Fruit fly (Drosophila melanogaster) whole organism, embryonic: ENCODE data around the gene CG14818.

Source experiments
- Awh ChIP-seq: fragments of 200-800 bp; sonication (Bioruptor generic); IDR thresholded peaks from 2 replicates; pipeline ENCODE4, ENCODE4 v1.3.6; 2022; ENCODE audit warnings: missing biosample characterization, missing genetic modification characterization
- B-H2 ChIP-seq: fragments of 200-800 bp; sonication (Bioruptor generic); optimal IDR thresholded peaks from 2 replicates; lab custom pipeline; 2018; ENCODE audit warnings: missing biosample characterization, mild to moderate bottlenecking, missing genetic modification characterization
- BEAF-32 ChIP-seq: fragments of 200-800 bp; sonication (Bioruptor generic); optimal IDR thresholded peaks from 3 replicates; lab custom pipeline; 2017; ENCODE audit warnings: missing biosample characterization, missing genetic modification characterization, mild to moderate bottlenecking, moderate library complexity, missing genetic modification reagents
- CG11247 ChIP-seq: fragments of 200-800 bp; sonication (Bioruptor generic); IDR thresholded peaks from 2 replicates; pipeline ENCODE4 v1.3.6; 2022; ENCODE audit warnings: missing biosample characterization, missing genetic modification characterization
- CG11695 ChIP-seq: fragments of 200-800 bp; sonication (Bioruptor generic); IDR thresholded peaks from 3 replicates; pipeline ENCODE4 v1.3.6; 2022; ENCODE audit warnings: missing biosample characterization, missing genetic modification characterization
- CG12744 ChIP-seq: fragments of 200-800 bp; sonication (Bioruptor generic); optimal IDR thresholded peaks from 2 replicates; lab custom pipeline; 2016; ENCODE audit warnings: missing biosample characterization, missing genetic modification characterization
- CG12942 ChIP-seq: fragments of 200-800 bp; sonication (Bioruptor generic); optimal IDR thresholded peaks from 3 replicates; lab custom pipeline; 2016; ENCODE audit warnings: missing biosample characterization, missing genetic modification characterization
- CG1603 ChIP-seq: fragments of 200-800 bp; sonication (Bioruptor generic); optimal IDR thresholded peaks from 2 replicates; lab custom pipeline; 2019; ENCODE audit warnings: missing biosample characterization, mild to moderate bottlenecking, missing genetic modification characterization, moderate library complexity
- CG16815 ChIP-seq: fragments of 200-800 bp; sonication (Bioruptor generic); optimal IDR thresholded peaks from 3 replicates; lab custom pipeline; 2017; ENCODE audit warnings: missing biosample characterization, mild to moderate bottlenecking, missing genetic modification characterization
- CG17385 ChIP-seq: fragments of 200-800 bp; sonication (Bioruptor generic); optimal IDR thresholded peaks from 3 replicates; lab custom pipeline; 2018; ENCODE audit warnings: missing biosample characterization, mild to moderate bottlenecking, missing genetic modification characterization
- CG17829 ChIP-seq: fragments of 200-800 bp; optimal IDR thresholded peaks from 2 replicates; lab custom pipeline; 2019; ENCODE audit warnings: missing biosample characterization, mild to moderate bottlenecking, missing genetic modification characterization, moderate library complexity
- CG4820 ChIP-seq: fragments of 200-800 bp; sonication (Bioruptor generic); optimal IDR thresholded peaks from 3 replicates; lab custom pipeline; 2016; ENCODE audit warnings: missing biosample characterization, missing genetic modification characterization
- CG7271 ChIP-seq: fragments of 200-800 bp; sonication (Bioruptor generic); optimal IDR thresholded peaks from 2 replicates; lab custom pipeline; 2018; ENCODE audit warnings: missing biosample characterization, mild to moderate bottlenecking, missing genetic modification characterization, moderate library complexity
- CG8388 ChIP-seq: fragments of 200-800 bp; sonication (Bioruptor generic); optimal IDR thresholded peaks from 2 replicates; lab custom pipeline; 2019; ENCODE audit warnings: missing biosample characterization, mild to moderate bottlenecking, missing genetic modification characterization, moderate library complexity
- CkIIα-i1 ChIP-seq: fragments of 200-800 bp; sonication (Bioruptor generic); IDR thresholded peaks from 2 replicates; pipeline ENCODE4 v1.3.6; 2022; ENCODE audit warnings: missing biosample characterization, missing genetic modification characterization
- Dek ChIP-seq: fragments of 200-800 bp; sonication (Bioruptor generic); optimal IDR thresholded peaks from 3 replicates; lab custom pipeline; 2019; ENCODE audit warnings: missing biosample characterization, mild to moderate bottlenecking, missing genetic modification characterization, moderate library complexity
- Dp ChIP-seq: fragments of 200-800 bp; sonication (Bioruptor generic); optimal IDR thresholded peaks from 2 replicates; lab custom pipeline; 2018; ENCODE audit warnings: missing biosample characterization, mild to moderate bottlenecking, missing genetic modification characterization, moderate library complexity
- HmgD ChIP-seq: fragments of 200-800 bp; sonication (Bioruptor generic); optimal IDR thresholded peaks from 3 replicates; lab custom pipeline; 2016; ENCODE audit warnings: missing biosample characterization, missing genetic modification characterization
- Hmr ChIP-seq: fragments of 200-800 bp; sonication (Bioruptor generic); optimal IDR thresholded peaks from 3 replicates; lab custom pipeline; 2017; ENCODE audit warnings: mild to moderate bottlenecking, missing biosample characterization, missing genetic modification reagents, missing genetic modification characterization
- Lhr ChIP-seq: fragments of 200-800 bp; sonication (Bioruptor generic); optimal IDR thresholded peaks from 3 replicates; lab custom pipeline; 2017; ENCODE audit warnings: mild to moderate bottlenecking, missing biosample characterization, missing genetic modification reagents, missing genetic modification characterization
- Oli ChIP-seq: fragments of 200-800 bp; sonication (Bioruptor generic); optimal IDR thresholded peaks from 2 replicates; lab custom pipeline; 2018; ENCODE audit warnings: missing biosample characterization, mild to moderate bottlenecking, missing genetic modification characterization, moderate library complexity
- Poxn ChIP-seq: fragments of 200-800 bp; sonication (Bioruptor generic); IDR thresholded peaks from 2 replicates; pipeline ENCODE4 v1.3.6; 2022; ENCODE audit warnings: missing biosample characterization, missing genetic modification characterization
- Sin3A ChIP-seq: fragments of >200 bp; optimal IDR thresholded peaks from 2 replicates; lab custom pipeline; 2018
- TFAM ChIP-seq: fragments of 200-800 bp; sonication (Bioruptor generic); optimal IDR thresholded peaks from 2 replicates; lab custom pipeline; 2017; ENCODE audit warnings: missing biosample characterization, missing genetic modification characterization, inconsistent platforms
- YL-1 ChIP-seq: fragments of 200-800 bp; sonication (Bioruptor generic); optimal IDR thresholded peaks from 3 replicates; lab custom pipeline; 2017; ENCODE audit warnings: missing biosample characterization, mild to moderate bottlenecking, missing genetic modification characterization
- aop ChIP-seq: fragments of 200-800 bp; sonication (Bioruptor generic); IDR thresholded peaks from 2 replicates; pipeline ENCODE4 v1.3.6; 2022; ENCODE audit warnings: missing biosample characterization, missing genetic modification characterization
- ara ChIP-seq: fragments of 200-800 bp; sonication (Bioruptor generic); IDR thresholded peaks from 2 replicates; pipeline ENCODE4 v1.3.6; 2022; ENCODE audit warnings: missing biosample characterization, missing genetic modification characterization
- bcd ChIP-seq: fragments of 200-800 bp; sonication (Bioruptor generic); optimal IDR thresholded peaks from 2 replicates; lab custom pipeline; 2017; ENCODE audit warnings: missing biosample characterization, mild to moderate bottlenecking, missing genetic modification characterization
- crol ChIP-seq: fragments of 200-800 bp; sonication (Bioruptor generic); IDR thresholded peaks from 2 replicates; pipeline ENCODE4 v1.3.6; 2022; ENCODE audit warnings: missing biosample characterization, missing genetic modification characterization
- crp ChIP-seq, 2 experiments: fragments of 200-800 bp; sonication (Bioruptor generic); optimal IDR thresholded peaks; 2 replicates in 1 of 2; 3 replicates in 1 of 2; lab custom pipeline; 2017; ENCODE audit warnings: missing biosample characterization in 2 of 2, missing genetic modification characterization in 2 of 2, mild to moderate bottlenecking in 1 of 2, moderate library complexity in 1 of 2
- dpn ChIP-seq, 2 experiments: fragments of 200-800 bp; sonication (Bioruptor generic); optimal IDR thresholded peaks; 3 replicates each; lab custom pipeline; 2016; ENCODE audit warnings: missing biosample characterization in 2 of 2, missing genetic modification characterization in 2 of 2
- fd102C ChIP-seq: fragments of 200-800 bp; sonication (Bioruptor generic); optimal IDR thresholded peaks from 2 replicates; lab custom pipeline; 2018; ENCODE audit warnings: missing biosample characterization, mild to moderate bottlenecking, missing genetic modification characterization, moderate library complexity
- gt ChIP-seq: fragments of 200-800 bp; sonication (Bioruptor generic); IDR thresholded peaks from 2 replicates; pipeline ENCODE4 v1.3.6; 2022; ENCODE audit warnings: missing biosample characterization, missing genetic modification characterization
- klu ChIP-seq: fragments of 200-800 bp; sonication (Bioruptor generic); IDR thresholded peaks from 2 replicates; pipeline ENCODE4 v1.3.6; 2022; ENCODE audit warnings: missing biosample characterization, missing genetic modification characterization
- knrl ChIP-seq: fragments of 200-800 bp; sonication (Bioruptor generic); IDR thresholded peaks from 3 replicates; pipeline ENCODE4 v1.3.6; 2022; ENCODE audit warnings: missing biosample characterization, missing genetic modification characterization; ENCODE audit not compliant: partially characterized antibody
- mirr ChIP-seq: fragments of 200-800 bp; sonication (Bioruptor generic); optimal IDR thresholded peaks from 3 replicates; lab custom pipeline; 2018; ENCODE audit warnings: missing biosample characterization, mild to moderate bottlenecking, missing genetic modification characterization
- onecut ChIP-seq: fragments of 200-800 bp; sonication (Bioruptor generic); IDR thresholded peaks from 2 replicates; pipeline ENCODE4 v1.3.6; 2022; ENCODE audit warnings: missing biosample characterization, missing genetic modification characterization
- pita ChIP-seq: fragments of 200-800 bp; sonication (Bioruptor generic); optimal IDR thresholded peaks from 2 replicates; lab custom pipeline; 2017; ENCODE audit warnings: missing biosample characterization, mild to moderate bottlenecking, missing genetic modification characterization
- pnt ChIP-seq: fragments of 200-800 bp; sonication (Bioruptor generic); optimal IDR thresholded peaks from 3 replicates; lab custom pipeline; 2016; ENCODE audit warnings: missing biosample characterization, missing genetic modification characterization
- prd ChIP-seq, 3 experiments: fragments of >200 bp in 2 of 3; fragments of 200-800 bp in 1 of 3; sonication (Bioruptor generic) in 1 of 3; optimal IDR thresholded peaks in 2 of 3; IDR thresholded peaks in 1 of 3; 2 replicates in 2 of 3; 3 replicates in 1 of 3; pipeline versions ENCODE4 v1.3.6 to Lab custom; 2017 to 2022; ENCODE audit warnings: missing biosample characterization in 1 of 3, missing genetic modification characterization in 1 of 3
- so ChIP-seq: fragments of 200-800 bp; sonication (Bioruptor generic); IDR thresholded peaks from 3 replicates; pipeline ENCODE4 v1.3.6; 2022; ENCODE audit warnings: missing biosample characterization, missing genetic modification characterization
- sob ChIP-seq: fragments of 200-800 bp; sonication (Bioruptor generic); IDR thresholded peaks from 2 replicates; pipeline ENCODE4 v1.3.6; 2022; ENCODE audit warnings: missing biosample characterization, missing genetic modification characterization
- sqz ChIP-seq: fragments of 200-800 bp; sonication (Bioruptor generic); optimal IDR thresholded peaks from 3 replicates; lab custom pipeline; 2018; ENCODE audit warnings: missing biosample characterization, mild to moderate bottlenecking, missing genetic modification characterization
- tap ChIP-seq: fragments of 200-800 bp; optimal IDR thresholded peaks from 3 replicates; lab custom pipeline; 2019; ENCODE audit warnings: missing biosample characterization, mild to moderate bottlenecking, missing genetic modification characterization, moderate library complexity
- tgo ChIP-seq: fragments of 200-800 bp; sonication (Bioruptor generic); IDR thresholded peaks from 3 replicates; pipeline ENCODE4 v1.3.6; 2022; ENCODE audit warnings: missing biosample characterization, missing genetic modification characterization
- tll ChIP-seq, 2 experiments: fragments of 200-800 bp in 1 of 2; fragments of >200 bp in 1 of 2; sonication (Bioruptor generic) in 1 of 2; optimal IDR thresholded peaks; 2 replicates each; lab custom pipeline; 2017 to 2019; ENCODE audit warnings: missing biosample characterization in 2 of 2, missing genetic modification characterization in 2 of 2, mild to moderate bottlenecking in 1 of 2, moderate library complexity in 1 of 2
- wek ChIP-seq: fragments of 200-800 bp; sonication (Bioruptor generic); optimal IDR thresholded peaks from 3 replicates; lab custom pipeline; 2018; ENCODE audit warnings: missing biosample characterization, mild to moderate bottlenecking, missing genetic modification characterization, moderate library complexity

Gene CG14818

dm6 chrX:1927473-1928306 lies 48.1 kb upstream of the CG14818 start, which contains the start of gene CG11596 (continued):
- TF ChIP-seq tap (tag; lab: Kevin White, UChicago) (no peak), wek (no peak), Hmr (GFP tag; lab: Kevin White, UChicago) (peak; percentile 17), tgo (GFP tag; lab: Robert Waterston, UW) (0 out of 3 replicates have a peak, but pooled peaks have one; percentile 25), CG7271 (tag; lab: Kevin White, UChicago) (peak; percentile 1), Poxn (GFP tag; lab: Robert Waterston, UW) (no peak), CG11247 (GFP tag; lab: Robert Waterston, UW) (no peak), CG11695 (GFP tag; lab: Robert Waterston, UW) (no peak), ara (GFP tag; lab: Robert Waterston, UW) (no peak), crp (GFP tag; optimal IDR thresholded peaks at IDR 0.05; lab: Kevin White, UChicago) (no peak), CG17385 (GFP tag; lab: Kevin White, UChicago) (no peak), klu (GFP tag; lab: Robert Waterston, UW) (no peak), knrl (no peak), fd102C (GFP tag; lab: Kevin White, UChicago) (no peak), CkIIα-i1 (GFP tag; lab: Robert Waterston, UW) (no peak), Dek (tag; lab: Kevin White, UChicago) (no peak), dpn (GFP tag; optimal IDR thresholded peaks at IDR 0.05; lab: Kevin White, UChicago) (no peak), Awh (no peak), HmgD (GFP tag; lab: Kevin White, UChicago) (no peak), CG1603 (tag; lab: Kevin White, UChicago) (peak; percentile 43), CG16815 (no peak), onecut (GFP tag; lab: Robert Waterston, UW) (no peak), prd (optimal IDR thresholded peaks at IDR 0.05; lab: Kevin White, UChicago) (no peak), prd (GFP tag; IDR thresholded peaks at IDR 0.05; lab: Robert Waterston, UW) (no peak), TFAM (no peak), CG12942 (GFP tag; lab: Kevin White, UChicago) (no peak), B-H2 (GFP tag; lab: Kevin White, UChicago) (no peak), YL-1 (GFP tag; lab: Kevin White, UChicago) (peak; percentile 67), CG4820 (no peak), bcd (GFP tag; lab: Kevin White, UChicago) (no peak), gt (GFP tag; lab: Robert Waterston, UW) (no peak), aop (GFP tag; lab: Robert Waterston, UW) (no peak), tll (GFP tag; optimal IDR thresholded peaks at IDR 0.05; lab: Kevin White, UChicago) (no peak), sob (GFP tag; lab: Robert Waterston, UW) (no peak), Sin3A (lab: Kevin White, UChicago) (peak; percentile 50), BEAF-32 (GFP tag; lab: Kevin White, UChicago) (peak; percentile 51), pnt (GFP tag; lab: Kevin White, UChicago) (no peak), pita (GFP tag; lab: Kevin White, UChicago) (no peak), crol (GFP tag; lab: Robert Waterston, UW) (peak; percentile 73), CG8388 (GFP tag; lab: Kevin White, UChicago) (no peak), sqz (no peak), Oli (tag; lab: Kevin White, UChicago) (no peak), so (GFP tag; lab: Robert Waterston, UW) (0 out of 3 replicates have a peak, but pooled peaks have one; percentile 47), Dp (GFP tag; lab: Kevin White, UChicago) (peak; percentile 93), Lhr (GFP tag; lab: Kevin White, UChicago) (no peak), CG12744 (GFP tag; lab: Kevin White, UChicago) (no peak), CG17829 (no peak), mirr (GFP tag; lab: Kevin White, UChicago) (peak; percentile 28)
- TF ChIP-seq, all 482 proteins: peak for 80
